Worm (Caenorhabditis elegans): ENCODE data around the gene F21A3.4.

DNA sequence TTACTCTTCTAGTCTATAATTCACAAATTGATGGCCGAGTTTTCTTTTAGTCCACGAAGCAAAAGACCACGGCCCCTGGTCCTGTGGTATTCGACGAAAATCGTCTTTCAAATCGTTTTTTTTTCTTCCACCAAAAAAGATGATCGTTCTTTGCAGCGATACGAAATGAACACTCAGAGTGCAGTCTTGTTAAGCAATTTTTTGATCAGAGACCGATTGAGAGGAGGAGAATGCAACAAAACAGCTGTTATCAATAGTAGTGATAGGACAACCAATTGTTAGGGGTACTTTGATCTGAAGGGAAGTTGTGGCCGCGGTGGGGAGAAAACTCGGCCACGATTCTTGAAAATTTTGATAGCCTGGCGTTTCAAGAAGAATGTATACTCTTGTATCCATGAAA, 27.6 kb downstream of the F21A3.4 start:
- no peak for TF ChIP-seq klf-2 (GFP tag; conservative IDR thresholded peaks at IDR 0.05)
- no peak for TF ChIP-seq flt-1 (GFP tag; IDR thresholded peaks at IDR 0.05)
- no peak for TF ChIP-seq ztf-29 (GFP tag; IDR thresholded peaks at IDR 0.05)
